Worm (Caenorhabditis elegans): Measurements from ENCODE around the gene mesp-1.

mesp-1 gene

DNA sequence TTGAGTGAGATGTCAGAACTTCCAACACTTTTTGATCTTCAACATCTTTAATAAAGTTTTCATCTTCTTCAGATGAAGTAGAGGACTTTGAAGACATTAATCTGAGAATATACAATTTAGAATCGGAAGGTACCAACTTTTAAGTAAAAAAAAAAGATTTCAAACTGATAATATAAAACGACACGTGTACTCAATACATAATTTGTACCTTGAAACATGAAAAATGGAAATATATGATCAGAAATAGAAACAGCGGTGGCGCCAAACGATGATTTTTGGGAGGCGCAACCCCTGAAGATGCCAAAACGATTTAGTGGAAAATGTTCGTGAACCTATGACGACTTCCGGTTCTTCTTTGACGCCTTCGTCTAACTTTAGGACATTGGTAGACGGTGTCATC, 26.6 kb upstream of the mesp-1 start, which contains the start of gene oat-1:
Gene oat-1, minus strand, starts transcription at position 101 of the 400 bp plus-strand sequence.
- TF ChIP-seq hlh-4 (tag; optimal IDR thresholded peaks at IDR 0.05) (no peak), sup-37 (GFP tag; optimal IDR thresholded peaks at IDR 0.05) (no peak), ztf-11 (tag; optimal IDR thresholded peaks at IDR 0.05) (no peak), mab-9 (GFP tag; IDR thresholded peaks at IDR 0.05) (no peak), elt-3 (tag; optimal IDR thresholded peaks at IDR 0.05) (no peak), rnt-1 (tag; optimal IDR thresholded peaks at IDR 0.05) (no peak)

- no peak for TF ChIP-seq dpl-1 (GFP tag; optimal IDR thresholded peaks at IDR 0.05)
- TF ChIP-seq xbp-1 (tag; optimal IDR thresholded peaks at IDR 0.05) = no peak
- TF ChIP-seq lin-35 (GFP tag; optimal IDR thresholded peaks at IDR 0.05) = no peak
- TF ChIP-seq nhr-20 (tag; optimal IDR thresholded peaks at IDR 0.05) = no peak
Observed at ce11 chrIV:8473756-8474155, 25.4 kb upstream of the mesp-1 start, which contains the start of gene C28C12.11. C28C12.11 (plus strand) TSS chrIV:8474056.

- no peak for TF ChIP-seq lin-15B (tag; optimal IDR thresholded peaks at IDR 0.05)
- TF ChIP-seq efl-3 (GFP tag; optimal IDR thresholded peaks at IDR 0.05) = no peak
- TF ChIP-seq blmp-1 (tag; optimal IDR thresholded peaks at IDR 0.05) = peak; percentile 62
- no peak for TF ChIP-seq aly-2 (tag; optimal IDR thresholded peaks at IDR 0.05)
- peak; percentile 9 for TF ChIP-seq rnt-1 (tag; optimal IDR thresholded peaks at IDR 0.05)
- peak in 2 of 6 experiments; percentile 15 to 33 for TF ChIP-seq elt-3 (tag; optimal IDR thresholded peaks at IDR 0.05)
- peak; percentile 15 for TF ChIP-seq nhr-71 (tag; optimal IDR thresholded peaks at IDR 0.05)
- TF ChIP-seq unc-62 (GFP tag; optimal IDR thresholded peaks at IDR 0.05) = no peak
- TF ChIP-seq pqm-1 (tag; optimal IDR thresholded peaks at IDR 0.05) = no peak
- no peak for TF ChIP-seq sptf-1 (tag; optimal IDR thresholded peaks at IDR 0.05)
- TF ChIP-seq lin-14 (GFP tag; optimal IDR thresholded peaks at IDR 0.05) = peak; percentile 39
- TF ChIP-seq elt-2 (tag; optimal IDR thresholded peaks at IDR 0.05) = peak; percentile 66
- no peak for TF ChIP-seq unc-30 (tag; optimal IDR thresholded peaks at IDR 0.05)
- no peak for TF ChIP-seq efl-1 (optimal IDR thresholded peaks at IDR 0.05)
- peak in 1 of 2 experiments; percentile 51 for TF ChIP-seq efl-1 (GFP tag; optimal IDR thresholded peaks at IDR 0.05 in 1 of 2)
Observed at ce11 chrIV:8475030-8475679, 24.0 kb upstream of the mesp-1 start.

- TF ChIP-seq unc-86 (tag; optimal IDR thresholded peaks at IDR 0.05) (no peak), nhr-20 (tag; optimal IDR thresholded peaks at IDR 0.05) (peak; percentile 50), swsn-7 (tag; optimal IDR thresholded peaks at IDR 0.05) (peak; percentile 15), mdl-1 (tag; optimal IDR thresholded peaks at IDR 0.05) (peak in 1 of 2 experiments; percentile 17), snu-23 (GFP tag; optimal IDR thresholded peaks at IDR 0.05) (peak; percentile 36), sox-4 (tag; optimal IDR thresholded peaks at IDR 0.05) (no peak), lin-14 (GFP tag; optimal IDR thresholded peaks at IDR 0.05) (peak; percentile 78), lsy-2 (tag; optimal IDR thresholded peaks at IDR 0.05) (peak; percentile 20 to 34), ztf-4 (tag; optimal IDR thresholded peaks at IDR 0.05) (peak; percentile 61), lin-39 (tag; optimal IDR thresholded peaks at IDR 0.05) (peak; percentile 26), dsc-1 (tag; optimal IDR thresholded peaks at IDR 0.05) (peak; percentile 12), nhr-71 (tag; optimal IDR thresholded peaks at IDR 0.05) (peak; percentile 75), fkh-4 (tag; optimal IDR thresholded peaks at IDR 0.05; ENCODE audit: borderline replicate concordance) (no peak), rnt-1 (tag; optimal IDR thresholded peaks at IDR 0.05) (peak; percentile 84), nhr-237 (tag; optimal IDR thresholded peaks at IDR 0.05) (no peak), nhr-19 (GFP tag; conservative IDR thresholded peaks at IDR 0.05) (peak; percentile 60), hlh-17 (GFP tag; optimal IDR thresholded peaks at IDR 0.05; ENCODE audit: borderline replicate concordance) (no peak), efl-1 (optimal IDR thresholded peaks at IDR 0.05) (peak in 1 of 2 experiments; percentile 20), efl-1 (GFP tag; optimal IDR thresholded peaks at IDR 0.05 in 1 of 2) (peak in 1 of 2 experiments; percentile 86)
Observed at ce11 chrIV:8476166-8476565, 22.9 kb upstream of the mesp-1 start.

Data from whole organism, L1 larva.